Worm (Caenorhabditis elegans) whole organism, L4 larva: ENCODE measurements around the gene Y65A5A.2.

Experiments
- ama-1 ChIP-seq: fragments of 150-350 bp; optimal IDR thresholded peaks from 2 replicates; lab custom pipeline; 2014; ENCODE audit warnings: inconsistent platforms, mixed read lengths
- dpl-1 ChIP-seq: fragments of 150-350 bp; optimal IDR thresholded peaks from 2 replicates; lab custom pipeline; 2014; ENCODE audit warnings: missing biosample characterization, missing genetic modification reagents, missing genetic modification characterization
- fkh-10 ChIP-seq: fragments of 150-350 bp; optimal IDR thresholded peaks from 2 replicates; lab custom pipeline; 2014; ENCODE audit warnings: missing biosample characterization, missing genetic modification reagents, missing genetic modification characterization
- nhr-11 ChIP-seq: fragments of 150-350 bp; optimal IDR thresholded peaks from 2 replicates; lab custom pipeline; 2014; ENCODE audit warnings: missing biosample characterization, missing genetic modification characterization
- nhr-237 ChIP-seq: sonication (generic microtip); optimal IDR thresholded peaks from 2 replicates; lab custom pipeline; 2017; ENCODE audit warnings: missing biosample characterization, missing genetic modification characterization
- pqm-1 ChIP-seq: sonication (generic microtip); optimal IDR thresholded peaks from 2 replicates; lab custom pipeline; 2017; ENCODE audit warnings: missing biosample characterization, missing genetic modification characterization
- unc-130 ChIP-seq: sonication (generic microtip); optimal IDR thresholded peaks from 2 replicates; lab custom pipeline; 2016; ENCODE audit warnings: missing genetic modification reagents, missing genetic modification characterization, missing compliant biosample characterization
- ztf-11 ChIP-seq: fragments of 150-350 bp; optimal IDR thresholded peaks from 2 replicates; lab custom pipeline; 2014; ENCODE audit warnings: missing biosample characterization, missing genetic modification characterization

- no peak for TF ChIP-seq unc-130 (GFP tag; lab: Kevin White, UChicago)
- no peak for TF ChIP-seq nhr-237 (tag; lab: Kevin White, UChicago)
- no peak for TF ChIP-seq nhr-11 (tag; lab: Kevin White, UChicago)
- TF ChIP-seq pqm-1 (tag; lab: Kevin White, UChicago), result no peak
- no peak for TF ChIP-seq ama-1 (lab: Kevin White, UChicago)
- no peak for TF ChIP-seq ztf-11 (tag; lab: Kevin White, UChicago)
- no peak for TF ChIP-seq fkh-10 (GFP tag; lab: Kevin White, UChicago)
- no peak for TF ChIP-seq dpl-1 (GFP tag; lab: Kevin White, UChicago)
These were observed at the start of gene Y65A5A.2 for ce11 chrIV:16411713-16412112.
